Fruit fly (Drosophila melanogaster) whole organism, embryonic: ENCODE data around the gene Pgd.

Experiments
- Abd-B ChIP-seq: fragments of 200-800 bp; sonication (Bioruptor generic); optimal IDR thresholded peaks from 2 replicates; lab custom pipeline; 2018; ENCODE audit warnings: missing biosample characterization, mild to moderate bottlenecking, missing genetic modification characterization, moderate library complexity
- Adf1 ChIP-seq: fragments of 200-800 bp; sonication (Bioruptor generic); IDR thresholded peaks from 2 replicates; pipeline ENCODE4 v1.3.6; 2022; ENCODE audit warnings: missing biosample characterization, missing genetic modification characterization
- CG10654 ChIP-seq: fragments of 200-800 bp; sonication (Bioruptor generic); optimal IDR thresholded peaks from 2 replicates; lab custom pipeline; 2016; ENCODE audit warnings: missing biosample characterization, missing genetic modification characterization
- CG10979 ChIP-seq: fragments of 200-800 bp; sonication (Bioruptor generic); optimal IDR thresholded peaks from 2 replicates; lab custom pipeline; 2018; ENCODE audit warnings: missing biosample characterization, mild to moderate bottlenecking, missing genetic modification characterization, moderate library complexity
- CG11456 ChIP-seq: fragments of 200-800 bp; sonication (Bioruptor generic); IDR thresholded peaks from 3 replicates; pipeline ENCODE4 v1.3.6; 2022; ENCODE audit warnings: missing biosample characterization, missing genetic modification characterization
- CG12299 ChIP-seq: fragments of 200-800 bp; sonication (Bioruptor generic); optimal IDR thresholded peaks from 2 replicates; lab custom pipeline; 2018; ENCODE audit warnings: missing biosample characterization, mild to moderate bottlenecking, missing genetic modification characterization
- CG13123 ChIP-seq: fragments of 200-800 bp; sonication (Bioruptor generic); optimal IDR thresholded peaks from 2 replicates; lab custom pipeline; 2016; ENCODE audit warnings: missing biosample characterization, missing genetic modification characterization
- CG13287 ChIP-seq: fragments of 200-800 bp; sonication (Bioruptor generic); IDR thresholded peaks from 2 replicates; pipeline ENCODE4 v1.3.6; 2022; ENCODE audit warnings: missing biosample characterization, missing genetic modification characterization; ENCODE audit not compliant: partially characterized antibody
- CG14860 ChIP-seq: fragments of 200-800 bp; sonication (Bioruptor generic); IDR thresholded peaks from 3 replicates; pipeline ENCODE4 v1.3.6; 2022; ENCODE audit warnings: missing biosample characterization, missing genetic modification characterization; ENCODE audit not compliant: partially characterized antibody
- CG15479 ChIP-seq: fragments of 200-800 bp; sonication (Bioruptor generic); optimal IDR thresholded peaks from 3 replicates; lab custom pipeline; 2019; ENCODE audit warnings: missing biosample characterization, mild to moderate bottlenecking, missing genetic modification characterization, moderate library complexity
- CG16813 ChIP-seq: fragments of 200-800 bp; sonication (Bioruptor generic); IDR thresholded peaks from 3 replicates; pipeline ENCODE4 v1.3.6; 2022; ENCODE audit warnings: missing biosample characterization, missing genetic modification characterization; ENCODE audit not compliant: partially characterized antibody
- CG16863 ChIP-seq: fragments of 200-800 bp; sonication (Bioruptor generic); optimal IDR thresholded peaks from 3 replicates; lab custom pipeline; 2016; ENCODE audit warnings: missing biosample characterization, missing genetic modification characterization
- CG17359 ChIP-seq: fragments of 200-800 bp; sonication (Bioruptor generic); optimal IDR thresholded peaks from 3 replicates; lab custom pipeline; 2018; ENCODE audit warnings: missing biosample characterization, mild to moderate bottlenecking, missing genetic modification characterization, moderate library complexity
- CG18011 ChIP-seq: fragments of 200-800 bp; sonication (Bioruptor generic); optimal IDR thresholded peaks from 2 replicates; lab custom pipeline; 2017; ENCODE audit warnings: missing biosample characterization, missing genetic modification characterization, mild to moderate bottlenecking, moderate library complexity, missing genotype
- CG2678 ChIP-seq: fragments of 200-800 bp; sonication (Bioruptor generic); optimal IDR thresholded peaks from 3 replicates; lab custom pipeline; 2019; ENCODE audit warnings: missing biosample characterization, mild to moderate bottlenecking, missing genetic modification characterization, moderate library complexity
- CG31388 ChIP-seq: fragments of 200-800 bp; sonication (Bioruptor generic); optimal IDR thresholded peaks from 2 replicates; lab custom pipeline; 2016; ENCODE audit warnings: missing biosample characterization, missing genetic modification characterization
- CG3726 ChIP-seq: fragments of 200-800 bp; sonication (Bioruptor generic); IDR thresholded peaks from 3 replicates; pipeline ENCODE4, ENCODE4 v1.3.6; 2022; ENCODE audit warnings: missing biosample characterization, missing genetic modification characterization
- CG3838 ChIP-seq: fragments of 200-800 bp; sonication (Bioruptor generic); optimal IDR thresholded peaks from 3 replicates; lab custom pipeline; 2016; ENCODE audit warnings: missing biosample characterization, missing genetic modification characterization
- CG42726 ChIP-seq: fragments of 200-800 bp; sonication (Bioruptor generic); IDR thresholded peaks from 2 replicates; pipeline ENCODE4 v1.3.6; 2022; ENCODE audit warnings: missing biosample characterization, missing genetic modification characterization; ENCODE audit not compliant: partially characterized antibody
- CG7357 ChIP-seq: fragments of 200-800 bp; sonication (Bioruptor generic); IDR thresholded peaks from 3 replicates; pipeline ENCODE4 v1.3.6; 2022; ENCODE audit warnings: missing biosample characterization, missing genetic modification characterization
- CG7839 ChIP-seq: fragments of 200-800 bp; sonication (Bioruptor generic); optimal IDR thresholded peaks from 3 replicates; lab custom pipeline; 2018; ENCODE audit warnings: missing biosample characterization, mild to moderate bottlenecking, missing genetic modification characterization, moderate library complexity
- Dfd ChIP-seq, 2 experiments: fragments of >200 bp; optimal IDR thresholded peaks; 2 replicates each; lab custom pipeline; 2017; ENCODE audit warnings: missing biosample characterization in 2 of 2, missing genetic modification characterization in 2 of 2
- Doc2 ChIP-seq: fragments of 200-800 bp; sonication (Bioruptor generic); IDR thresholded peaks from 2 replicates; pipeline ENCODE4 v1.3.6; 2022; ENCODE audit warnings: missing biosample characterization, missing genetic modification characterization
- Dp ChIP-seq: fragments of 200-800 bp; sonication (Bioruptor generic); optimal IDR thresholded peaks from 2 replicates; lab custom pipeline; 2018; ENCODE audit warnings: missing biosample characterization, mild to moderate bottlenecking, missing genetic modification characterization, moderate library complexity
- H15 ChIP-seq: fragments of 200-800 bp; sonication (Bioruptor generic); IDR thresholded peaks from 3 replicates; pipeline ENCODE4 v1.3.6; 2022; ENCODE audit warnings: missing biosample characterization, missing genetic modification characterization
- HLHmδ ChIP-seq: fragments of 200-800 bp; sonication (Bioruptor generic); optimal IDR thresholded peaks from 2 replicates; lab custom pipeline; 2018; ENCODE audit warnings: missing biosample characterization, mild to moderate bottlenecking, missing genetic modification characterization, moderate library complexity
- Med ChIP-seq: fragments of 200-800 bp; sonication (Bioruptor generic); peaks from one replicate; lab custom pipeline; 2016; ENCODE audit warnings: missing biosample characterization, missing genetic modification characterization, mild to moderate bottlenecking, inconsistent platforms, moderate library complexity
- Oli ChIP-seq: fragments of 200-800 bp; sonication (Bioruptor generic); optimal IDR thresholded peaks from 2 replicates; lab custom pipeline; 2018; ENCODE audit warnings: missing biosample characterization, mild to moderate bottlenecking, missing genetic modification characterization, moderate library complexity
- Poxn ChIP-seq: fragments of 200-800 bp; sonication (Bioruptor generic); IDR thresholded peaks from 2 replicates; pipeline ENCODE4 v1.3.6; 2022; ENCODE audit warnings: missing biosample characterization, missing genetic modification characterization
- ap ChIP-seq: fragments of 200-800 bp; sonication (Bioruptor generic); IDR thresholded peaks from 2 replicates; pipeline ENCODE4 v1.3.6; 2022; ENCODE audit warnings: missing biosample characterization, missing genetic modification characterization
- ara ChIP-seq: fragments of 200-800 bp; sonication (Bioruptor generic); IDR thresholded peaks from 2 replicates; pipeline ENCODE4 v1.3.6; 2022; ENCODE audit warnings: missing biosample characterization, missing genetic modification characterization
- croc ChIP-seq: fragments of 200-800 bp; sonication (Bioruptor generic); conservative IDR thresholded peaks from 3 replicates; pipeline ENCODE4 v1.3.6; 2022; ENCODE audit warnings: missing biosample characterization, missing genetic modification characterization
- dan ChIP-seq: fragments of 200-800 bp; sonication (Bioruptor generic); IDR thresholded peaks from 2 replicates; pipeline ENCODE4 v1.3.6; 2022; ENCODE audit warnings: missing biosample characterization, missing genetic modification characterization
- eve ChIP-seq, 2 experiments: fragments of >200 bp; optimal IDR thresholded peaks; 2 replicates each; lab custom pipeline; 2017; ENCODE audit warnings: missing biosample characterization in 2 of 2, missing genetic modification characterization in 2 of 2
- fd64A ChIP-seq: fragments of 200-800 bp; sonication (Bioruptor generic); optimal IDR thresholded peaks from 3 replicates; lab custom pipeline; 2018; ENCODE audit warnings: missing biosample characterization, mild to moderate bottlenecking, missing genetic modification characterization
- her ChIP-seq: fragments of 200-800 bp; sonication (Bioruptor generic); optimal IDR thresholded peaks from 2 replicates; lab custom pipeline; 2016; ENCODE audit warnings: missing biosample characterization, missing genetic modification characterization
- hth ChIP-seq: fragments of >200 bp; optimal IDR thresholded peaks from 2 replicates; lab custom pipeline; 2017; ENCODE audit warnings: inconsistent platforms
- ind ChIP-seq: fragments of 200-800 bp; sonication (Bioruptor generic); optimal IDR thresholded peaks from 3 replicates; lab custom pipeline; 2016; ENCODE audit warnings: missing biosample characterization, missing genetic modification characterization
- ken ChIP-seq: fragments of 200-800 bp; sonication (Bioruptor generic); IDR thresholded peaks from 3 replicates; pipeline ENCODE4 v1.3.6; 2022; ENCODE audit warnings: missing biosample characterization, missing genetic modification characterization
- knrl ChIP-seq: fragments of 200-800 bp; sonication (Bioruptor generic); IDR thresholded peaks from 3 replicates; pipeline ENCODE4 v1.3.6; 2022; ENCODE audit warnings: missing biosample characterization, missing genetic modification characterization; ENCODE audit not compliant: partially characterized antibody
- oc ChIP-seq: fragments of 200-800 bp; sonication (Bioruptor generic); optimal IDR thresholded peaks from 2 replicates; lab custom pipeline; 2018; ENCODE audit warnings: missing biosample characterization, mild to moderate bottlenecking, missing genetic modification characterization, moderate library complexity
- pan ChIP-seq, 4 experiments: fragments of >200 bp in 3 of 4; fragments of 200-800 bp in 1 of 4; sonication (Bioruptor generic) in 1 of 4; optimal IDR thresholded peaks in 3 of 4; IDR thresholded peaks in 1 of 4; 2 replicates each; pipeline versions ENCODE4 v1.3.6 to Lab custom; 2017 to 2022; ENCODE audit warnings: missing biosample characterization in 2 of 4, missing genetic modification characterization in 2 of 4, mixed read lengths in 1 of 4
- pum ChIP-seq: fragments of 200-800 bp; sonication (Bioruptor generic); optimal IDR thresholded peaks from 2 replicates; lab custom pipeline; 2016; ENCODE audit warnings: missing biosample characterization, missing genetic modification characterization
- pzg ChIP-seq: fragments of 200-800 bp; sonication (Bioruptor generic); optimal IDR thresholded peaks from 3 replicates; lab custom pipeline; 2018; ENCODE audit warnings: missing biosample characterization, mild to moderate bottlenecking, missing genetic modification characterization, moderate library complexity
- rib ChIP-seq: fragments of 200-800 bp; sonication (Bioruptor generic); IDR thresholded peaks from 2 replicates; pipeline ENCODE4 v1.3.6; 2022; ENCODE audit warnings: missing biosample characterization, missing genetic modification characterization
- tll ChIP-seq, 2 experiments: fragments of 200-800 bp in 1 of 2; fragments of >200 bp in 1 of 2; sonication (Bioruptor generic) in 1 of 2; optimal IDR thresholded peaks; 2 replicates each; lab custom pipeline; 2017 to 2019; ENCODE audit warnings: missing biosample characterization in 2 of 2, missing genetic modification characterization in 2 of 2, mild to moderate bottlenecking in 1 of 2, moderate library complexity in 1 of 2
- ttk ChIP-seq: fragments of 200-800 bp; sonication (Bioruptor generic); IDR thresholded peaks from 2 replicates; pipeline ENCODE4 v2.1.2; 2022; ENCODE audit warnings: missing biosample characterization, missing genetic modification characterization
- zf30C ChIP-seq: fragments of 200-800 bp; sonication (Bioruptor generic); optimal IDR thresholded peaks from 3 replicates; lab custom pipeline; 2018; ENCODE audit warnings: missing biosample characterization, mild to moderate bottlenecking, missing genetic modification characterization

Gene Pgd

dm6 chrX:2145690-2146470 is 944 bp downstream of the Pgd start (continued):
- no peak for TF ChIP-seq ap
- TF ChIP-seq CG16813 (GFP tag; lab: Robert Waterston, UW): peak; percentile 77
- peak; percentile 38; the same call in 1 of the 3 replicates for TF ChIP-seq CG7357
- TF ChIP-seq CG13123 (GFP tag; lab: Kevin White, UChicago): no peak
- peak; percentile 78 for TF ChIP-seq CG14860 (GFP tag; lab: Robert Waterston, UW)
- no peak for TF ChIP-seq oc (tag; lab: Kevin White, UChicago)
- peak; percentile 83; the same call in 2 of the 3 replicates for TF ChIP-seq knrl
- peak; percentile 12 for TF ChIP-seq pzg (GFP tag; lab: Kevin White, UChicago)
- TF ChIP-seq CG3838 (GFP tag; lab: Kevin White, UChicago): no peak
- TF ChIP-seq tll (GFP tag; optimal IDR thresholded peaks at IDR 0.05; lab: Kevin White, UChicago): peak; percentile 47 to 62
- no peak for TF ChIP-seq fd64A (GFP tag; lab: Kevin White, UChicago)
- TF ChIP-seq CG7839 (tag; lab: Kevin White, UChicago): peak; percentile 45
- TF ChIP-seq ttk (GFP tag; lab: Robert Waterston, UW): no peak
- no peak for TF ChIP-seq Abd-B
- TF ChIP-seq CG17359: peak; percentile 8
- peak; percentile 15 for TF ChIP-seq CG10979 (tag; lab: Kevin White, UChicago)
- no peak for TF ChIP-seq CG31388 (GFP tag; lab: Kevin White, UChicago)
- TF ChIP-seq HLHmδ (GFP tag; lab: Kevin White, UChicago): no peak
- no peak for TF ChIP-seq CG3726
- TF ChIP-seq dan (GFP tag; lab: Robert Waterston, UW): no peak
- TF ChIP-seq eve (GFP tag; optimal IDR thresholded peaks at IDR 0.05; lab: Kevin White, UChicago): no peak
- no peak for TF ChIP-seq pan (optimal IDR thresholded peaks at IDR 0.05; lab: Kevin White, UChicago)
- TF ChIP-seq pan (GFP tag; optimal IDR thresholded peaks at IDR 0.05 in 1 of 2, IDR thresholded peaks at IDR 0.05 in 1 of 2): no peak
- no peak for TF ChIP-seq Dp (GFP tag; lab: Kevin White, UChicago)
- no peak for TF ChIP-seq CG12299 (tag; lab: Kevin White, UChicago)
- 0 out of 3 replicates have a peak, but pooled peaks have one; percentile 16 for TF ChIP-seq CG11456
- no peak for TF ChIP-seq ken (GFP tag; lab: Robert Waterston, UW)
- no peak for TF ChIP-seq croc (GFP tag; lab: Robert Waterston, UW)
- TF ChIP-seq Dfd (GFP tag; optimal IDR thresholded peaks at IDR 0.05; lab: Kevin White, UChicago): no peak
- TF ChIP-seq pum (GFP tag; lab: Kevin White, UChicago): peak; percentile 23
- no peak for TF ChIP-seq Adf1 (GFP tag; lab: Robert Waterston, UW)
- no peak for TF ChIP-seq CG18011
- TF ChIP-seq her: peak; percentile 0
- TF ChIP-seq CG2678: peak; percentile 60
- TF ChIP-seq Doc2 (GFP tag; lab: Robert Waterston, UW): no peak
- TF ChIP-seq Poxn (GFP tag; lab: Robert Waterston, UW): no peak
- TF ChIP-seq CG16863: no peak
- TF ChIP-seq ara (GFP tag; lab: Robert Waterston, UW): no peak; the same call in 1 of the 2 replicates
- peak; percentile 27 for TF ChIP-seq CG15479
- peak; percentile 92 for TF ChIP-seq Med
- TF ChIP-seq rib (GFP tag; lab: Robert Waterston, UW): 0 out of 2 replicates have a peak, but pooled peaks have one; percentile 37
- 0 out of 3 replicates have a peak, but pooled peaks have one; percentile 12 for TF ChIP-seq H15 (GFP tag; lab: Robert Waterston, UW)
- TF ChIP-seq ind (GFP tag; lab: Kevin White, UChicago): peak; percentile 55
- TF ChIP-seq hth (lab: Kevin White, UChicago): no peak
- peak; percentile 79 for TF ChIP-seq CG13287
- TF ChIP-seq CG42726 (GFP tag; lab: Robert Waterston, UW): no peak
- TF ChIP-seq CG10654 (GFP tag; lab: Kevin White, UChicago): no peak
- no peak for TF ChIP-seq zf30C
- no peak for TF ChIP-seq Oli (tag; lab: Kevin White, UChicago)
